Worm (Caenorhabditis elegans) whole organism, L4 larva: ENCODE measurements around the gene C17C3.3.
A peak's percentile ranks its signal among the peaks of the same experiment; 100 is the strongest.

Experiments
- F49E8.2 ChIP-seq: sonication (generic microtip); optimal IDR thresholded peaks from 2 replicates; lab custom pipeline; 2016; ENCODE audit warnings: missing compliant biosample characterization, mild to moderate bottlenecking, missing genetic modification characterization, borderline replicate concordance
- T26A8.4 ChIP-seq: fragments of 200-800 bp; sonication (Bioruptor generic); IDR thresholded peaks from 2 replicates; pipeline ENCODE4 v1.3.6; 2022; ENCODE audit warnings: missing genetic modification characterization, missing compliant biosample characterization
- Y105C5A.15 ChIP-seq: fragments of 200-800 bp; sonication (Bioruptor generic); IDR thresholded peaks from 2 replicates; pipeline ENCODE4 v1.3.6; 2022; ENCODE audit warnings: missing genetic modification characterization, missing compliant biosample characterization
- Y48G9A.11 ChIP-seq: fragments of 200-800 bp; sonication (Bioruptor generic); IDR thresholded peaks from 2 replicates; pipeline ENCODE4 v1.3.6; 2022; ENCODE audit warnings: missing genetic modification reagents, missing genetic modification characterization, missing compliant biosample characterization
- Y5F2A.4 ChIP-seq: fragments of 200-800 bp; sonication (Bioruptor generic); optimal IDR thresholded peaks from 2 replicates; lab custom pipeline; 2018; ENCODE audit warnings: mild to moderate bottlenecking, missing genetic modification characterization, missing compliant biosample characterization
- Y75B8A.6 ChIP-seq: fragments of 200-800 bp; sonication (Bioruptor generic); IDR thresholded peaks from 2 replicates; pipeline ENCODE4 v1.3.6; 2022; ENCODE audit warnings: missing genetic modification reagents, missing genetic modification characterization, missing compliant biosample characterization
- arid-1 ChIP-seq: fragments of 200-800 bp; sonication (Bioruptor generic); conservative IDR thresholded peaks from 2 replicates; pipeline ENCODE4 v1.3.6; 2022; ENCODE audit warnings: missing genetic modification reagents, missing genetic modification characterization, missing compliant biosample characterization
- attf-4 ChIP-seq: sonication (generic microtip); optimal IDR thresholded peaks from 3 replicates; lab custom pipeline; 2017; ENCODE audit warnings: missing biosample characterization, missing genetic modification characterization
- ceh-20 ChIP-seq: fragments of 200-800 bp; sonication (Bioruptor generic); IDR thresholded peaks from 2 replicates; pipeline ENCODE4 v1.3.6; 2022; ENCODE audit warnings: missing genetic modification reagents, missing genetic modification characterization, missing compliant biosample characterization
- ceh-32 ChIP-seq: sonication (generic microtip); optimal IDR thresholded peaks from 2 replicates; lab custom pipeline; 2016; ENCODE audit warnings: mild to moderate bottlenecking, missing genetic modification characterization, missing compliant biosample characterization; ENCODE audit not compliant: poor library complexity
- ceh-82 ChIP-seq: sonication (generic microtip); optimal IDR thresholded peaks from 2 replicates; lab custom pipeline; 2017; ENCODE audit warnings: missing biosample characterization, missing genetic modification characterization
- ces-1 ChIP-seq: fragments of 150-350 bp; sonication (generic microtip); optimal IDR thresholded peaks from 4 replicates; lab custom pipeline; 2014; ENCODE audit warnings: missing biosample characterization, missing genetic modification reagents, missing genetic modification characterization
- ctbp-1 ChIP-seq: fragments of 200-800 bp; sonication (Bioruptor generic); IDR thresholded peaks from 2 replicates; pipeline ENCODE4 v1.3.6; 2022; ENCODE audit warnings: missing genetic modification reagents, missing genetic modification characterization, missing compliant biosample characterization
- daf-8 ChIP-seq: fragments of 200-800 bp; sonication (Bioruptor generic); IDR thresholded peaks from 2 replicates; pipeline ENCODE4 v1.3.6; 2022; ENCODE audit warnings: missing genetic modification characterization, missing compliant biosample characterization
- dmd-6 ChIP-seq: fragments of 200-800 bp; sonication (Bioruptor generic); IDR thresholded peaks from 2 replicates; pipeline ENCODE4 v1.3.6; 2022; ENCODE audit warnings: missing genetic modification reagents, missing genetic modification characterization, missing compliant biosample characterization
- dmd-9 ChIP-seq: fragments of 200-800 bp; sonication (Bioruptor generic); IDR thresholded peaks from 2 replicates; pipeline ENCODE4 v1.3.6; 2022; ENCODE audit warnings: missing genetic modification reagents, missing genetic modification characterization, missing compliant biosample characterization
- dpl-1 ChIP-seq: fragments of 150-350 bp; optimal IDR thresholded peaks from 2 replicates; lab custom pipeline; 2014; ENCODE audit warnings: missing biosample characterization, missing genetic modification reagents, missing genetic modification characterization
- dve-1 ChIP-seq: sonication (generic microtip); optimal IDR thresholded peaks from 2 replicates; lab custom pipeline; 2017; ENCODE audit warnings: antibody characterized with exemption, mild to moderate bottlenecking, missing genetic modification characterization, missing compliant biosample characterization; ENCODE audit not compliant: insufficient read depth
- egl-27 ChIP-seq: sonication (generic microtip); optimal IDR thresholded peaks from 3 replicates; lab custom pipeline; 2017; ENCODE audit warnings: missing biosample characterization, missing genetic modification reagents, missing genetic modification characterization
- fkh-10 ChIP-seq: fragments of 150-350 bp; optimal IDR thresholded peaks from 2 replicates; lab custom pipeline; 2014; ENCODE audit warnings: missing biosample characterization, missing genetic modification reagents, missing genetic modification characterization
- lin-1 ChIP-seq: fragments of 200-800 bp; sonication (Bioruptor generic); IDR thresholded peaks from 2 replicates; pipeline ENCODE4 v1.3.6; 2022; ENCODE audit warnings: missing genetic modification reagents, missing genetic modification characterization, missing compliant biosample characterization
- lin-13 ChIP-seq: fragments of 150-350 bp; optimal IDR thresholded peaks from 2 replicates; lab custom pipeline; 2014; ENCODE audit warnings: missing biosample characterization, missing genetic modification reagents, missing genetic modification characterization
- lin-15B ChIP-seq: fragments of 150-350 bp; sonication (generic microtip); optimal IDR thresholded peaks from 3 replicates; lab custom pipeline; 2014; ENCODE audit warnings: missing biosample characterization, missing genetic modification characterization
- lin-29 ChIP-seq: fragments of 200-800 bp; sonication (Bioruptor generic); IDR thresholded peaks from 2 replicates; pipeline ENCODE4 v1.3.6; 2022; ENCODE audit warnings: missing genetic modification reagents, missing genetic modification characterization, missing compliant biosample characterization
- lin-38 ChIP-seq: fragments of 200-800 bp; sonication (Bioruptor generic); IDR thresholded peaks from 2 replicates; pipeline ENCODE4 v1.3.6; 2022; ENCODE audit warnings: missing genetic modification reagents, missing genetic modification characterization, missing compliant biosample characterization
- lir-3 ChIP-seq: sonication (generic microtip); optimal IDR thresholded peaks from 2 replicates; lab custom pipeline; 2016; ENCODE audit warnings: mild to moderate bottlenecking, missing genetic modification characterization, missing compliant biosample characterization
- lsy-2 ChIP-seq, 2 experiments: fragments of 150-350 bp in 1 of 2; sonication (generic microtip) in 1 of 2; optimal IDR thresholded peaks; 2 replicates each; lab custom pipeline; 2014 to 2017; ENCODE audit warnings: missing biosample characterization in 2 of 2, missing genetic modification characterization in 2 of 2
- madf-5 ChIP-seq, 2 experiments: fragments of 200-800 bp; sonication (Bioruptor generic); IDR thresholded peaks; 2 replicates each; pipeline ENCODE4 v1.3.6; 2022; ENCODE audit warnings: missing compliant biosample characterization in 2 of 2, missing genetic modification characterization in 2 of 2
- mdt-29 ChIP-seq: fragments of 200-800 bp; sonication (Bioruptor generic); IDR thresholded peaks from 2 replicates; pipeline ENCODE4 v1.3.6; 2022; ENCODE audit warnings: missing genetic modification reagents, missing genetic modification characterization, missing compliant biosample characterization
- mes-2 ChIP-seq: sonication (generic microtip); optimal IDR thresholded peaks from 2 replicates; lab custom pipeline; 2016; ENCODE audit warnings: missing genotype, mild to moderate bottlenecking, missing genetic modification characterization, missing compliant biosample characterization; ENCODE audit not compliant: poor library complexity, severe bottlenecking
- mxl-2 ChIP-seq: fragments of 200-800 bp; sonication (Bioruptor generic); conservative IDR thresholded peaks from 2 replicates; pipeline ENCODE4 v1.3.6; 2022; ENCODE audit warnings: missing genetic modification reagents, missing genetic modification characterization, missing compliant biosample characterization
- nhr-10 ChIP-seq: fragments of 150-350 bp; optimal IDR thresholded peaks from 2 replicates; lab custom pipeline; 2014; ENCODE audit warnings: missing biosample characterization, missing genetic modification characterization
- nhr-102 ChIP-seq: sonication (generic microtip); optimal IDR thresholded peaks from 2 replicates; lab custom pipeline; 2016; ENCODE audit warnings: mild to moderate bottlenecking, missing genetic modification characterization, moderate library complexity, missing compliant biosample characterization
- nhr-11 ChIP-seq: fragments of 150-350 bp; optimal IDR thresholded peaks from 2 replicates; lab custom pipeline; 2014; ENCODE audit warnings: missing biosample characterization, missing genetic modification characterization
- nhr-25 ChIP-seq: sonication (generic microtip); optimal IDR thresholded peaks from 2 replicates; lab custom pipeline; 2017; ENCODE audit warnings: missing genetic modification characterization, mild to moderate bottlenecking, missing compliant biosample characterization, antibody characterized with exemption, moderate library complexity, borderline replicate concordance; ENCODE audit not compliant: insufficient read depth
- nhr-28 ChIP-seq: fragments of 150-350 bp; optimal IDR thresholded peaks from 2 replicates; lab custom pipeline; 2014; ENCODE audit warnings: missing biosample characterization, missing genetic modification characterization
- nhr-42 ChIP-seq: fragments of 200-800 bp; sonication (Bioruptor generic); IDR thresholded peaks from 2 replicates; pipeline ENCODE4 v1.3.6; 2022; ENCODE audit warnings: missing genetic modification characterization, missing compliant biosample characterization
- nhr-6 ChIP-seq: fragments of 150-350 bp; optimal IDR thresholded peaks from 2 replicates; lab custom pipeline; 2014; ENCODE audit warnings: missing biosample characterization, missing genetic modification characterization
- nhr-76 ChIP-seq: fragments of 150-350 bp; optimal IDR thresholded peaks from 2 replicates; lab custom pipeline; 2014; ENCODE audit warnings: missing biosample characterization, missing genetic modification characterization
- pqm-1 ChIP-seq: sonication (generic microtip); optimal IDR thresholded peaks from 2 replicates; lab custom pipeline; 2017; ENCODE audit warnings: missing biosample characterization, missing genetic modification characterization
- rbr-2 ChIP-seq: sonication (generic microtip); optimal IDR thresholded peaks from 2 replicates; lab custom pipeline; 2016; ENCODE audit warnings: missing genotype, missing genetic modification characterization, missing compliant biosample characterization
- sdz-12 ChIP-seq: fragments of 200-800 bp; sonication (Bioruptor generic); optimal IDR thresholded peaks from 2 replicates; lab custom pipeline; 2018; ENCODE audit warnings: mild to moderate bottlenecking, missing genetic modification characterization, missing compliant biosample characterization
- set-16 ChIP-seq: fragments of 200-800 bp; sonication (Bioruptor generic); IDR thresholded peaks from 2 replicates; pipeline ENCODE4 v1.3.6; 2022; ENCODE audit warnings: missing genetic modification reagents, missing genetic modification characterization, missing compliant biosample characterization
- tra-1 ChIP-seq: fragments of 200-800 bp; sonication (Bioruptor generic); IDR thresholded peaks from 2 replicates; pipeline ENCODE4 v1.3.6; 2022; ENCODE audit warnings: missing genetic modification reagents, missing genetic modification characterization, missing compliant biosample characterization
- unc-130 ChIP-seq: sonication (generic microtip); optimal IDR thresholded peaks from 2 replicates; lab custom pipeline; 2016; ENCODE audit warnings: missing genetic modification reagents, missing genetic modification characterization, missing compliant biosample characterization
- unc-39 ChIP-seq: sonication (generic microtip); optimal IDR thresholded peaks from 2 replicates; lab custom pipeline; 2017; ENCODE audit warnings: missing biosample characterization, missing genetic modification characterization
- vab-7 ChIP-seq: fragments of 200-800 bp; sonication (Bioruptor generic); IDR thresholded peaks from 2 replicates; pipeline ENCODE4 v1.3.6; 2022; ENCODE audit warnings: missing genetic modification reagents, missing genetic modification characterization, missing compliant biosample characterization
- zag-1 ChIP-seq: fragments of 150-350 bp; optimal IDR thresholded peaks from 2 replicates; lab custom pipeline; 2014; ENCODE audit warnings: missing biosample characterization, missing genetic modification characterization
- zfp-2 ChIP-seq: sonication (generic microtip); optimal IDR thresholded peaks from 2 replicates; lab custom pipeline; 2016; ENCODE audit warnings: mild to moderate bottlenecking, missing genetic modification characterization, missing compliant biosample characterization
- zip-11 ChIP-seq: fragments of 200-800 bp; sonication (Bioruptor generic); IDR thresholded peaks from 2 replicates; pipeline ENCODE4 v1.3.6; 2022; ENCODE audit warnings: missing genetic modification characterization, missing compliant biosample characterization
- ztf-7 ChIP-seq: fragments of 150-350 bp; optimal IDR thresholded peaks from 2 replicates; lab custom pipeline; 2014; ENCODE audit warnings: missing biosample characterization, missing genetic modification characterization

Gene C17C3.3

DNA sequence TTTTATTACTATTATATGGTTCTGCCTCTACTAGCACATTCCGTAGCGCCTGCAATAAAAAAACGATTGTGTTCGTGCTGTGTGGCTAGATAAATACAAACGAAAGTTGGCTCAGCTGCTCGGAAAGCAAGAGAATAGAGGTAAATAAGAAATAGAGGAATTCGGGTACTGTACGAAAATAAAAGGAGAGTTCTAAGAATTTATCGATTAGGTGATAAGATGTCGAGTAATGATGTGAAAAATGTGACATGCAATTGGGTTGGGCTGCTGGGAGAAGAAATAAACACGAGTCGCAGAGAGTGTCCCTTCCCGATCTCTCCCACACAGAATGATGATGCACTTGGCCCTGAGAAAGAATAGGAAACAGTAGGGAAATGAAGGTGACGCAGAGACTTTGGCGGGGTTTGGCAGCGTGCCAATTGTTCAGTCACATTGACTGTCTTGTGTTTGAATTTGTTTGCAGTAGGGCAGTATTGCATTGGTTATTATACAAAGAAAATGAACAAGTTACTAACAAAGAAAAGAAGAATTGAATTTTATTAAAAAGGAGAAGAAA lies 31.9 kb downstream of the C17C3.3 start, which contains the start of gene cdc-14 (continued):
- TF ChIP-seq fkh-10 (GFP tag; lab: Kevin White, UChicago) (no peak), ctbp-1 (GFP tag; lab: Robert Waterston, UW) (0 out of 2 replicates have a peak, but pooled peaks have one; percentile 18), unc-130 (GFP tag; lab: Kevin White, UChicago) (no peak), lin-15B (tag; lab: Kevin White, UChicago) (no peak), madf-5 (GFP tag; IDR thresholded peaks at IDR 0.05; lab: Robert Waterston, UW) (no peak), nhr-10 (tag; lab: Kevin White, UChicago) (no peak), sdz-12 (GFP tag; lab: Kevin White, UChicago) (no peak), dve-1 (peak; percentile 81), F49E8.2 (tag; lab: Kevin White, UChicago) (no peak), dmd-9 (GFP tag; lab: Robert Waterston, UW) (no peak), lin-29 (no peak), tra-1 (no peak), rbr-2 (tag; lab: Kevin White, UChicago) (peak; percentile 32), nhr-102 (tag; lab: Kevin White, UChicago) (no peak), T26A8.4 (GFP tag; lab: Robert Waterston, UW) (no peak), lin-1 (GFP tag; lab: Robert Waterston, UW) (no peak), arid-1 (no peak), mxl-2 (GFP tag; lab: Robert Waterston, UW) (no peak), mdt-29 (GFP tag; lab: Robert Waterston, UW) (no peak), lsy-2 (tag; optimal IDR thresholded peaks at IDR 0.05; lab: Kevin White, UChicago) (peak; percentile 9 to 80), dpl-1 (peak; percentile 66), ces-1 (GFP tag; lab: Kevin White, UChicago) (no peak), vab-7 (no peak), nhr-25 (tag; lab: Kevin White, UChicago) (peak; percentile 61), pqm-1 (no peak), zag-1 (tag; lab: Kevin White, UChicago) (no peak), dmd-6 (GFP tag; lab: Robert Waterston, UW) (peak; percentile 39; the same call in 1 of the 2 replicates), ztf-7 (tag; lab: Kevin White, UChicago) (peak; percentile 49), mes-2 (tag; lab: Kevin White, UChicago) (peak; percentile 62), nhr-6 (tag; lab: Kevin White, UChicago) (peak; percentile 55), nhr-28 (peak; percentile 68), attf-4 (tag; lab: Kevin White, UChicago) (no peak), nhr-11 (peak; percentile 86), ceh-82 (no peak), nhr-42 (GFP tag; lab: Robert Waterston, UW) (no peak), unc-39 (no peak), lir-3 (no peak), Y48G9A.11 (no peak), set-16 (no peak), zip-11 (GFP tag; lab: Robert Waterston, UW) (no peak), lin-38 (GFP tag; lab: Robert Waterston, UW) (peak; percentile 75), Y75B8A.6 (no peak), zfp-2 (tag; lab: Kevin White, UChicago) (no peak), Y105C5A.15 (no peak), ceh-32 (no peak), egl-27 (tag; lab: Kevin White, UChicago) (no peak), lin-13 (no peak), Y5F2A.4 (GFP tag; lab: Kevin White, UChicago) (no peak), daf-8 (no peak), nhr-76 (tag; lab: Kevin White, UChicago) (no peak), ceh-20 (GFP tag; lab: Robert Waterston, UW) (no peak)
